Fruit fly (Drosophila melanogaster) whole organism, embryonic: ENCODE data around the gene ArfGAP3.

Experiments
- Bgb ChIP-seq: fragments of 200-800 bp; sonication (Bioruptor generic); IDR thresholded peaks from 2 replicates; pipeline ENCODE4 v1.3.6; 2022; ENCODE audit warnings: missing biosample characterization, missing genetic modification characterization; ENCODE audit not compliant: partially characterized antibody
- BtbVII ChIP-seq: fragments of 200-800 bp; sonication (Bioruptor generic); optimal IDR thresholded peaks from 3 replicates; lab custom pipeline; 2017; ENCODE audit warnings: missing biosample characterization, mild to moderate bottlenecking, missing genetic modification characterization
- C15 ChIP-seq: fragments of 200-800 bp; sonication (Bioruptor generic); IDR thresholded peaks from 3 replicates; pipeline ENCODE4 v1.3.6; 2022; ENCODE audit warnings: missing biosample characterization, missing genetic modification characterization
- CG10543 ChIP-seq: fragments of 200-800 bp; sonication (Bioruptor generic); optimal IDR thresholded peaks from 3 replicates; lab custom pipeline; 2017; ENCODE audit warnings: missing biosample characterization, mild to moderate bottlenecking, missing genetic modification characterization, moderate library complexity
- CG11560 ChIP-seq: fragments of 200-800 bp; sonication (Bioruptor generic); IDR thresholded peaks from 3 replicates; pipeline ENCODE4 v1.3.6; 2022; ENCODE audit warnings: missing biosample characterization, missing genetic modification characterization
- CG2116 ChIP-seq: fragments of 200-800 bp; sonication (Bioruptor generic); optimal IDR thresholded peaks from 3 replicates; lab custom pipeline; 2018; ENCODE audit warnings: missing biosample characterization, mild to moderate bottlenecking, missing genetic modification characterization
- CG2120 ChIP-seq: fragments of 200-800 bp; sonication (Bioruptor generic); optimal IDR thresholded peaks from 3 replicates; lab custom pipeline; 2016; ENCODE audit warnings: missing biosample characterization, missing genetic modification characterization
- CG34376 ChIP-seq: fragments of 200-800 bp; sonication (Bioruptor generic); optimal IDR thresholded peaks from 2 replicates; lab custom pipeline; 2018; ENCODE audit warnings: missing biosample characterization, mild to moderate bottlenecking, missing genetic modification characterization
- CG4360 ChIP-seq: fragments of 200-800 bp; sonication (Bioruptor generic); IDR thresholded peaks from 2 replicates; pipeline ENCODE4 v1.3.6; 2022; ENCODE audit warnings: missing biosample characterization, missing genetic modification characterization
- CG5180 ChIP-seq: fragments of 200-800 bp; sonication (Bioruptor generic); optimal IDR thresholded peaks from 3 replicates; lab custom pipeline; 2017; ENCODE audit warnings: missing biosample characterization, missing genetic modification characterization, mild to moderate bottlenecking, moderate library complexity, missing genetic modification reagents
- CG8281 ChIP-seq: fragments of 200-800 bp; sonication (Bioruptor generic); optimal IDR thresholded peaks from 2 replicates; lab custom pipeline; 2018; ENCODE audit warnings: missing biosample characterization, mild to moderate bottlenecking, missing genetic modification characterization, moderate library complexity
- CHES-1-like ChIP-seq: fragments of 200-800 bp; sonication (Bioruptor generic); optimal IDR thresholded peaks from 2 replicates; lab custom pipeline; 2016; ENCODE audit warnings: missing biosample characterization, missing genetic modification characterization
- CTCF ChIP-seq: fragments of 200-800 bp; sonication (Bioruptor generic); optimal IDR thresholded peaks from 2 replicates; lab custom pipeline; 2017; ENCODE audit warnings: missing biosample characterization, mild to moderate bottlenecking, missing genetic modification characterization, moderate library complexity
- Camta ChIP-seq: fragments of 200-800 bp; sonication (Bioruptor generic); optimal IDR thresholded peaks from 2 replicates; lab custom pipeline; 2016; ENCODE audit warnings: missing biosample characterization, missing genetic modification characterization
- Dll ChIP-seq: fragments of 200-800 bp; sonication (Bioruptor generic); IDR thresholded peaks from 4 replicates; pipeline ENCODE4 v1.3.6; 2022; ENCODE audit warnings: missing biosample characterization, missing genetic modification characterization; ENCODE audit not compliant: partially characterized antibody
- GATAe ChIP-seq: fragments of 200-800 bp; sonication (Bioruptor generic); conservative IDR thresholded peaks from 2 replicates; pipeline ENCODE4 v1.3.6; 2022; ENCODE audit warnings: missing biosample characterization, missing genetic modification characterization
- Gug ChIP-seq: fragments of 200-800 bp; sonication (Bioruptor generic); IDR thresholded peaks from 4 replicates; pipeline ENCODE4 v1.3.6; 2022; ENCODE audit warnings: missing biosample characterization, missing genetic modification characterization
- HmgZ ChIP-seq: fragments of 200-800 bp; sonication (Bioruptor generic); optimal IDR thresholded peaks from 2 replicates; lab custom pipeline; 2018; ENCODE audit warnings: missing biosample characterization, mild to moderate bottlenecking, missing genetic modification characterization
- Hr78 ChIP-seq, 2 experiments: fragments of 200-800 bp in 1 of 2; fragments of >200 bp in 1 of 2; sonication (Bioruptor generic) in 1 of 2; optimal IDR thresholded peaks; 2 replicates each; lab custom pipeline; 2017 to 2019; ENCODE audit warnings: missing biosample characterization in 2 of 2, missing genetic modification characterization in 2 of 2, mild to moderate bottlenecking in 1 of 2, moderate library complexity in 1 of 2
- MBD-R2 ChIP-seq: fragments of 200-800 bp; sonication (Bioruptor generic); IDR thresholded peaks from 2 replicates; pipeline ENCODE4 v1.3.6; 2022; ENCODE audit warnings: missing biosample characterization, missing genetic modification characterization
- Med ChIP-seq: fragments of 200-800 bp; sonication (Bioruptor generic); peaks from one replicate; lab custom pipeline; 2016; ENCODE audit warnings: missing biosample characterization, missing genetic modification characterization, mild to moderate bottlenecking, inconsistent platforms, moderate library complexity
- Mrtf ChIP-seq: fragments of 200-800 bp; sonication (Bioruptor generic); IDR thresholded peaks from 3 replicates; pipeline ENCODE4 v1.3.6; 2022; ENCODE audit warnings: missing biosample characterization, missing genetic modification characterization
- Pdp1 ChIP-seq, 2 experiments: fragments of 200-800 bp; sonication (Bioruptor generic); optimal IDR thresholded peaks; 3 replicates each; lab custom pipeline; 2016; ENCODE audit warnings: missing biosample characterization in 2 of 2, missing genetic modification characterization in 2 of 2, mild to moderate bottlenecking in 1 of 2, moderate library complexity in 1 of 2
- Side ChIP-seq: fragments of 200-800 bp; sonication (Bioruptor generic); optimal IDR thresholded peaks from 2 replicates; lab custom pipeline; 2016; ENCODE audit warnings: missing biosample characterization, missing genetic modification characterization
- Vsx1 ChIP-seq: fragments of 200-800 bp; sonication (Bioruptor generic); optimal IDR thresholded peaks from 2 replicates; lab custom pipeline; 2017; ENCODE audit warnings: missing biosample characterization, mild to moderate bottlenecking, missing genetic modification characterization, missing genetic modification reagents
- chinmo ChIP-seq: fragments of 200-800 bp; sonication (Bioruptor generic); IDR thresholded peaks from 4 replicates; pipeline ENCODE4 v1.3.6; 2022; ENCODE audit warnings: missing biosample characterization, missing genetic modification characterization; ENCODE audit not compliant: partially characterized antibody
- chn ChIP-seq: fragments of 200-800 bp; sonication (Bioruptor generic); optimal IDR thresholded peaks from 2 replicates; lab custom pipeline; 2016; ENCODE audit warnings: missing biosample characterization, missing genetic modification characterization
- disco-r ChIP-seq: fragments of 200-800 bp; sonication (Bioruptor generic); optimal IDR thresholded peaks from 2 replicates; lab custom pipeline; 2016; ENCODE audit warnings: missing biosample characterization, missing genetic modification characterization
- exex ChIP-seq: fragments of 200-800 bp; sonication (Bioruptor generic); optimal IDR thresholded peaks from 4 replicates; lab custom pipeline; 2018; ENCODE audit warnings: missing biosample characterization, mild to moderate bottlenecking, missing genetic modification characterization, moderate library complexity
- gce ChIP-seq: fragments of 200-800 bp; sonication (Bioruptor generic); IDR thresholded peaks from 3 replicates; pipeline ENCODE4 v1.3.6; 2022; ENCODE audit warnings: missing biosample characterization, missing genetic modification characterization
- grn ChIP-seq: fragments of 200-800 bp; sonication (Bioruptor generic); optimal IDR thresholded peaks from 3 replicates; lab custom pipeline; 2017; ENCODE audit warnings: missing biosample characterization, missing genetic modification characterization
- gt ChIP-seq: fragments of 200-800 bp; sonication (Bioruptor generic); IDR thresholded peaks from 2 replicates; pipeline ENCODE4 v1.3.6; 2022; ENCODE audit warnings: missing biosample characterization, missing genetic modification characterization
- hth ChIP-seq: fragments of >200 bp; optimal IDR thresholded peaks from 2 replicates; lab custom pipeline; 2017; ENCODE audit warnings: inconsistent platforms
- lab ChIP-seq: fragments of 200-800 bp; sonication (Bioruptor generic); optimal IDR thresholded peaks from 3 replicates; lab custom pipeline; 2017; ENCODE audit warnings: missing biosample characterization, missing genetic modification characterization, mild to moderate bottlenecking, moderate library complexity, missing genetic modification reagents
- maf-S ChIP-seq: fragments of 200-800 bp; sonication (Bioruptor generic); optimal IDR thresholded peaks from 2 replicates; lab custom pipeline; 2016; ENCODE audit warnings: missing biosample characterization, missing genetic modification characterization
- mirr ChIP-seq: fragments of 200-800 bp; sonication (Bioruptor generic); optimal IDR thresholded peaks from 3 replicates; lab custom pipeline; 2018; ENCODE audit warnings: missing biosample characterization, mild to moderate bottlenecking, missing genetic modification characterization
- run ChIP-seq: fragments of 200-800 bp; sonication (Bioruptor generic); optimal IDR thresholded peaks from 3 replicates; lab custom pipeline; 2018; ENCODE audit warnings: missing biosample characterization, mild to moderate bottlenecking, missing genetic modification characterization
- sd ChIP-seq: fragments of 200-800 bp; sonication (Bioruptor generic); optimal IDR thresholded peaks from 3 replicates; lab custom pipeline; 2018; ENCODE audit warnings: missing biosample characterization, mild to moderate bottlenecking, missing genetic modification characterization, moderate library complexity
- sug ChIP-seq: fragments of 200-800 bp; optimal IDR thresholded peaks from 2 replicates; lab custom pipeline; 2019; ENCODE audit warnings: missing biosample characterization, mild to moderate bottlenecking, missing genetic modification characterization, moderate library complexity
- tll ChIP-seq, 2 experiments: fragments of 200-800 bp in 1 of 2; fragments of >200 bp in 1 of 2; sonication (Bioruptor generic) in 1 of 2; optimal IDR thresholded peaks; 2 replicates each; lab custom pipeline; 2017 to 2019; ENCODE audit warnings: missing biosample characterization in 2 of 2, missing genetic modification characterization in 2 of 2, mild to moderate bottlenecking in 1 of 2, moderate library complexity in 1 of 2
- twi ChIP-seq: fragments of 200-800 bp; optimal IDR thresholded peaks from 2 replicates; lab custom pipeline; 2019; ENCODE audit warnings: missing biosample characterization, mild to moderate bottlenecking, missing genetic modification characterization, moderate library complexity
- usp ChIP-seq: fragments of >200 bp; optimal IDR thresholded peaks from 2 replicates; lab custom pipeline; 2017; ENCODE audit warnings: missing biosample characterization, missing genetic modification characterization

ArfGAP3 gene

DNA sequence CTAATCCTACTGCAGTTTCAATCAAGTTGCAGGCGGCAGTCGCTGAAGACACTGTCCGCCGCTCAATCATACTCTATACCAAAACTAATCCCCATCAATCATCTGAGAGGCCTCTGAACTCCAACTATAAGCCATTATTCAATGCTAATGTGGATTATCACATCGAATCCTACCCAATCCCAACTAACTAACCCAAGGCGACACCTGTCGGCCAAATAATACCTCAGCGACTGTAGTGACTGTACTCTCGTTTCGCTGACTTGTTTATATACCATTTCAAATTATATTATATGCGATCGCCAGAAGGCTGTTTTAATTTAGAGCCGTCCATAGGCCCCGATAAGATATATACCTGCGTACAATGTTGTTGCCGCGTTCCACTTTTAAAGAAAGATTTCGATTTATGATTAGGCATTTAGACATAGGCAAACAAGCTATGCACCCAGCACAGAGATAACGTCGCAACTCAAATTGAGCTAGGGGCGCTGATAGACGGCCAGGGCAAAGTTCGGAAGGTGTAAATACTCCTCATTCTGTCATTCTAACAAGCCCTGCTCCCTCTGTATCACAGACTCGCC is 45.6 kb downstream of the ArfGAP3 start (continued):
- TF ChIP-seq GATAe (GFP tag; lab: Robert Waterston, UW) (peak; percentile 25; the same call in 1 of the 2 replicates), disco-r (GFP tag; lab: Kevin White, UChicago) (no peak), CG2116 (GFP tag; lab: Kevin White, UChicago) (no peak), CG11560 (tag; lab: Robert Waterston, UW) (no peak), HmgZ (tag; lab: Kevin White, UChicago) (peak; percentile 30), CTCF (GFP tag; lab: Kevin White, UChicago) (peak; percentile 84), CG4360 (GFP tag; lab: Robert Waterston, UW) (peak; percentile 42; the same call in 1 of the 2 replicates), mirr (peak; percentile 90), sd (peak; percentile 58), sug (peak; percentile 57), Med (GFP tag; lab: Kevin White, UChicago) (peak; percentile 36), lab (GFP tag; lab: Kevin White, UChicago) (peak; percentile 41), Dll (GFP tag; lab: Robert Waterston, UW) (no peak), CG2120 (no peak), CG8281 (tag; lab: Kevin White, UChicago) (peak; percentile 47), Camta (GFP tag; lab: Kevin White, UChicago) (no peak), Vsx1 (GFP tag; lab: Kevin White, UChicago) (peak; percentile 4), C15 (GFP tag; lab: Robert Waterston, UW) (no peak), CG10543 (GFP tag; lab: Kevin White, UChicago) (peak; percentile 39), BtbVII (GFP tag; lab: Kevin White, UChicago) (peak; percentile 1), Bgb (GFP tag; lab: Robert Waterston, UW) (no peak), Side (GFP tag; lab: Kevin White, UChicago) (no peak), CG5180 (GFP tag; lab: Kevin White, UChicago) (no peak), maf-S (GFP tag; lab: Kevin White, UChicago) (no peak), chn (GFP tag; lab: Kevin White, UChicago) (no peak), gce (GFP tag; lab: Robert Waterston, UW) (no peak), CHES-1-like (GFP tag; lab: Kevin White, UChicago) (no peak), MBD-R2 (GFP tag; lab: Robert Waterston, UW) (no peak), Gug (no peak), Mrtf (no peak), grn (GFP tag; lab: Kevin White, UChicago) (peak; percentile 96), Hr78 (GFP tag; optimal IDR thresholded peaks at IDR 0.05; lab: Kevin White, UChicago) (peak in 1 of 2 experiments; percentile 68)
- TF ChIP-seq, all 482 proteins: peak for 18

DNA sequence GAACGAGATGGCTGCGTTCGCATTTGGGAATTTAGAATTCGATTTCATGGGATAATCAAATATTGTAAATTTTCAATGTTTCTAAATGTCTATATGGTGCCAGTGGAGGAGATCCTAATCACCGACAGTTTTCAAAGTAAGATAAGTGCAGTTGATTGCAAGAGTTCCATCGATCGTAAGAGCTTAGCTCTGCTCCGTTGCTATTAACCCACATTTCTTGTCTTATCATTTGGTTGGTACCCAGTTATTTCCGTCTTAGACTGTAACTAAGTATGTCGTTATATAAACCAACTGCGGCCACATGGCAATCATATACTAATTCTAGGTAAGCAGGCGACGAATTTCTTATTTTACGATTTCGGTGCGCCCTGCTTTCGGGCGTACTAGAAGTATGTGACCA is 47.2 kb downstream of the ArfGAP3 start:
- no peak for TF ChIP-seq hth (lab: Kevin White, UChicago)
- peak; percentile 33 for TF ChIP-seq twi (tag; lab: Kevin White, UChicago)
- peak; percentile 34 for TF ChIP-seq CG34376
- TF ChIP-seq chinmo = 0 out of 4 replicates have a peak, but pooled peaks have one; percentile 19
- TF ChIP-seq Pdp1 (GFP tag; optimal IDR thresholded peaks at IDR 0.05; lab: Kevin White, UChicago) = peak in 1 of 2 experiments; percentile 90
- no peak for TF ChIP-seq tll (GFP tag; optimal IDR thresholded peaks at IDR 0.05; lab: Kevin White, UChicago)
- TF ChIP-seq gt (GFP tag; lab: Robert Waterston, UW) = no peak
- peak; percentile 46 for TF ChIP-seq sug
- peak; percentile 74 for TF ChIP-seq exex (tag; lab: Kevin White, UChicago)
- TF ChIP-seq usp (GFP tag; lab: Kevin White, UChicago) = no peak
- TF ChIP-seq sd = peak; percentile 83
- TF ChIP-seq run (tag; lab: Kevin White, UChicago) = no peak
- peak; percentile 6 for TF ChIP-seq HmgZ (tag; lab: Kevin White, UChicago)
- peak; percentile 94 for TF ChIP-seq grn (GFP tag; lab: Kevin White, UChicago)
